Worm (Caenorhabditis elegans) whole organism, L4 larva: Measurements from ENCODE around the gene mex-5.

ENCODE experiments used
- F10B5.3 ChIP-seq: sonication (generic microtip); optimal IDR thresholded peaks from 2 replicates; lab custom pipeline; 2016; ENCODE audit warnings: mild to moderate bottlenecking, missing genetic modification characterization, missing compliant biosample characterization
- F26F4.8 ChIP-seq: fragments of 200-800 bp; sonication (Bioruptor generic); conservative IDR thresholded peaks from 2 replicates; pipeline ENCODE4 v1.3.6; 2022; ENCODE audit warnings: missing genetic modification characterization, missing compliant biosample characterization
- F37D6.2 ChIP-seq: sonication (generic microtip); optimal IDR thresholded peaks from 2 replicates; lab custom pipeline; 2016; ENCODE audit warnings: mild to moderate bottlenecking, missing genetic modification characterization, missing compliant biosample characterization
- F49E8.2 ChIP-seq: sonication (generic microtip); optimal IDR thresholded peaks from 2 replicates; lab custom pipeline; 2016; ENCODE audit warnings: missing compliant biosample characterization, mild to moderate bottlenecking, missing genetic modification characterization, borderline replicate concordance
- R02D3.7 ChIP-seq: fragments of 150-350 bp; sonication (generic microtip); optimal IDR thresholded peaks from 3 replicates; lab custom pipeline; 2014; ENCODE audit warnings: missing biosample characterization, missing genetic modification characterization
- Y105C5A.15 ChIP-seq: fragments of 200-800 bp; sonication (Bioruptor generic); IDR thresholded peaks from 2 replicates; pipeline ENCODE4 v1.3.6; 2022; ENCODE audit warnings: missing genetic modification characterization, missing compliant biosample characterization
- Y5F2A.4 ChIP-seq: fragments of 200-800 bp; sonication (Bioruptor generic); optimal IDR thresholded peaks from 2 replicates; lab custom pipeline; 2018; ENCODE audit warnings: mild to moderate bottlenecking, missing genetic modification characterization, missing compliant biosample characterization
- Y75B8A.6 ChIP-seq: fragments of 200-800 bp; sonication (Bioruptor generic); IDR thresholded peaks from 2 replicates; pipeline ENCODE4 v1.3.6; 2022; ENCODE audit warnings: missing genetic modification reagents, missing genetic modification characterization, missing compliant biosample characterization
- aha-1 ChIP-seq: fragments of 150-350 bp; peaks from one replicate; lab custom pipeline; 2014; ENCODE audit warnings: missing biosample characterization, missing genetic modification characterization
- ama-1 ChIP-seq: fragments of 150-350 bp; optimal IDR thresholded peaks from 2 replicates; lab custom pipeline; 2014; ENCODE audit warnings: inconsistent platforms, mixed read lengths
- arid-1 ChIP-seq: fragments of 200-800 bp; sonication (Bioruptor generic); conservative IDR thresholded peaks from 2 replicates; pipeline ENCODE4 v1.3.6; 2022; ENCODE audit warnings: missing genetic modification reagents, missing genetic modification characterization, missing compliant biosample characterization
- ceh-20 ChIP-seq: fragments of 200-800 bp; sonication (Bioruptor generic); IDR thresholded peaks from 2 replicates; pipeline ENCODE4 v1.3.6; 2022; ENCODE audit warnings: missing genetic modification reagents, missing genetic modification characterization, missing compliant biosample characterization
- ceh-62 ChIP-seq: sonication (generic microtip); optimal IDR thresholded peaks from 2 replicates; lab custom pipeline; 2017; ENCODE audit warnings: missing biosample characterization, missing genetic modification characterization
- cey-2 ChIP-seq: sonication (generic microtip); optimal IDR thresholded peaks from 3 replicates; lab custom pipeline; 2017; ENCODE audit warnings: missing genetic modification characterization, mild to moderate bottlenecking, missing compliant biosample characterization, antibody characterized with exemption, borderline replicate concordance; ENCODE audit not compliant: insufficient read depth
- daf-12 ChIP-seq: fragments of 150-350 bp; optimal IDR thresholded peaks from 2 replicates; lab custom pipeline; 2014; ENCODE audit warnings: missing biosample characterization, missing genetic modification reagents, missing genetic modification characterization
- dmd-6 ChIP-seq: fragments of 200-800 bp; sonication (Bioruptor generic); IDR thresholded peaks from 2 replicates; pipeline ENCODE4 v1.3.6; 2022; ENCODE audit warnings: missing genetic modification reagents, missing genetic modification characterization, missing compliant biosample characterization
- dmd-9 ChIP-seq: fragments of 200-800 bp; sonication (Bioruptor generic); IDR thresholded peaks from 2 replicates; pipeline ENCODE4 v1.3.6; 2022; ENCODE audit warnings: missing genetic modification reagents, missing genetic modification characterization, missing compliant biosample characterization
- duxl-1 ChIP-seq: sonication (generic microtip); optimal IDR thresholded peaks from 2 replicates; lab custom pipeline; 2016; ENCODE audit warnings: mild to moderate bottlenecking, missing genetic modification characterization, moderate library complexity, missing compliant biosample characterization; ENCODE audit not compliant: poor library complexity
- dve-1 ChIP-seq: sonication (generic microtip); optimal IDR thresholded peaks from 2 replicates; lab custom pipeline; 2017; ENCODE audit warnings: antibody characterized with exemption, mild to moderate bottlenecking, missing genetic modification characterization, missing compliant biosample characterization; ENCODE audit not compliant: insufficient read depth
- hif-1 ChIP-seq, 2 experiments: sonication (generic microtip); optimal IDR thresholded peaks; 2 replicates each; lab custom pipeline; 2016 to 2017; ENCODE audit warnings: missing compliant biosample characterization in 2 of 2, missing genetic modification characterization in 2 of 2, missing genetic modification reagents in 2 of 2, missing genotype in 2 of 2, mild to moderate bottlenecking in 1 of 2
- hlh-30 ChIP-seq: sonication (generic microtip); optimal IDR thresholded peaks from 2 replicates; lab custom pipeline; 2017; ENCODE audit warnings: antibody characterized with exemption, mild to moderate bottlenecking, missing genetic modification characterization, missing compliant biosample characterization; ENCODE audit not compliant: insufficient read depth
- hmg-1.1 ChIP-seq: fragments of 200-800 bp; sonication (Bioruptor generic); IDR thresholded peaks from 2 replicates; pipeline ENCODE4 v1.3.6; 2022; ENCODE audit warnings: missing genetic modification reagents, missing genetic modification characterization, missing compliant biosample characterization
- jun-1 ChIP-seq: fragments of 150-350 bp; optimal IDR thresholded peaks from 2 replicates; lab custom pipeline; 2014; ENCODE audit warnings: missing biosample characterization, missing genetic modification reagents, missing genetic modification characterization
- lim-7 ChIP-seq: fragments of 200-800 bp; sonication (Bioruptor generic); IDR thresholded peaks from 2 replicates; pipeline ENCODE4 v1.3.6; 2022; ENCODE audit warnings: missing genetic modification characterization, missing compliant biosample characterization
- lin-38 ChIP-seq: fragments of 200-800 bp; sonication (Bioruptor generic); IDR thresholded peaks from 2 replicates; pipeline ENCODE4 v1.3.6; 2022; ENCODE audit warnings: missing genetic modification reagents, missing genetic modification characterization, missing compliant biosample characterization
- madf-5 ChIP-seq, 2 experiments: fragments of 200-800 bp; sonication (Bioruptor generic); IDR thresholded peaks; 2 replicates each; pipeline ENCODE4 v1.3.6; 2022; ENCODE audit warnings: missing compliant biosample characterization in 2 of 2, missing genetic modification characterization in 2 of 2
- mdl-1 ChIP-seq, 2 experiments: fragments of 150-350 bp in 1 of 2; sonication (generic microtip) in 1 of 2; optimal IDR thresholded peaks; 2 replicates each; lab custom pipeline; 2014 to 2017; ENCODE audit warnings: missing biosample characterization in 2 of 2, missing genetic modification characterization in 2 of 2
- mdt-29 ChIP-seq: fragments of 200-800 bp; sonication (Bioruptor generic); IDR thresholded peaks from 2 replicates; pipeline ENCODE4 v1.3.6; 2022; ENCODE audit warnings: missing genetic modification reagents, missing genetic modification characterization, missing compliant biosample characterization
- mep-1 ChIP-seq: fragments of 150-350 bp; sonication (generic microtip); optimal IDR thresholded peaks from 3 replicates; lab custom pipeline; 2014; ENCODE audit warnings: missing biosample characterization, missing genetic modification characterization
- nhr-102 ChIP-seq: sonication (generic microtip); optimal IDR thresholded peaks from 2 replicates; lab custom pipeline; 2016; ENCODE audit warnings: mild to moderate bottlenecking, missing genetic modification characterization, moderate library complexity, missing compliant biosample characterization
- nhr-11 ChIP-seq: fragments of 150-350 bp; optimal IDR thresholded peaks from 2 replicates; lab custom pipeline; 2014; ENCODE audit warnings: missing biosample characterization, missing genetic modification characterization
- nhr-237 ChIP-seq: sonication (generic microtip); optimal IDR thresholded peaks from 2 replicates; lab custom pipeline; 2017; ENCODE audit warnings: missing biosample characterization, missing genetic modification characterization
- nhr-25 ChIP-seq: sonication (generic microtip); optimal IDR thresholded peaks from 2 replicates; lab custom pipeline; 2017; ENCODE audit warnings: missing genetic modification characterization, mild to moderate bottlenecking, missing compliant biosample characterization, antibody characterized with exemption, moderate library complexity, borderline replicate concordance; ENCODE audit not compliant: insufficient read depth
- nhr-28 ChIP-seq: fragments of 150-350 bp; optimal IDR thresholded peaks from 2 replicates; lab custom pipeline; 2014; ENCODE audit warnings: missing biosample characterization, missing genetic modification characterization
- nhr-42 ChIP-seq: fragments of 200-800 bp; sonication (Bioruptor generic); IDR thresholded peaks from 2 replicates; pipeline ENCODE4 v1.3.6; 2022; ENCODE audit warnings: missing genetic modification characterization, missing compliant biosample characterization
- nhr-48 ChIP-seq: sonication (generic microtip); optimal IDR thresholded peaks from 2 replicates; lab custom pipeline; 2016; ENCODE audit warnings: mild to moderate bottlenecking, missing genetic modification characterization, missing compliant biosample characterization
- pha-4 ChIP-seq, 2 experiments: fragments of 150-350 bp in 1 of 2; fragments of 200-800 bp in 1 of 2; sonication (Bioruptor generic) in 1 of 2; IDR thresholded peaks in 1 of 2; optimal IDR thresholded peaks in 1 of 2; 2 replicates each; pipeline versions ENCODE4 v1.3.6 to Lab custom; 2014 to 2022; ENCODE audit warnings: missing genetic modification characterization in 2 of 2, missing genetic modification reagents in 2 of 2, missing biosample characterization in 1 of 2, missing compliant biosample characterization in 1 of 2
- php-3 ChIP-seq: fragments of 200-800 bp; sonication (Bioruptor generic); IDR thresholded peaks from 2 replicates; pipeline ENCODE4 v1.3.6; 2022; ENCODE audit warnings: missing genetic modification reagents, missing genetic modification characterization, missing compliant biosample characterization
- pqm-1 ChIP-seq: sonication (generic microtip); optimal IDR thresholded peaks from 2 replicates; lab custom pipeline; 2017; ENCODE audit warnings: missing biosample characterization, missing genetic modification characterization
- saeg-2 ChIP-seq: fragments of 200-800 bp; sonication (Bioruptor generic); IDR thresholded peaks from 2 replicates; pipeline ENCODE4 v1.3.6; 2022; ENCODE audit warnings: missing genetic modification reagents, missing genetic modification characterization, missing compliant biosample characterization
- sdz-12 ChIP-seq: fragments of 200-800 bp; sonication (Bioruptor generic); optimal IDR thresholded peaks from 2 replicates; lab custom pipeline; 2018; ENCODE audit warnings: mild to moderate bottlenecking, missing genetic modification characterization, missing compliant biosample characterization
- spr-1 ChIP-seq: sonication (generic microtip); optimal IDR thresholded peaks from 2 replicates; lab custom pipeline; 2016; ENCODE audit warnings: mild to moderate bottlenecking, missing genetic modification characterization, missing compliant biosample characterization
- unc-39 ChIP-seq: sonication (generic microtip); optimal IDR thresholded peaks from 2 replicates; lab custom pipeline; 2017; ENCODE audit warnings: missing biosample characterization, missing genetic modification characterization
- zfp-2 ChIP-seq: sonication (generic microtip); optimal IDR thresholded peaks from 2 replicates; lab custom pipeline; 2016; ENCODE audit warnings: mild to moderate bottlenecking, missing genetic modification characterization, missing compliant biosample characterization
- zfp-3 ChIP-seq: fragments of 200-800 bp; sonication (Bioruptor generic); conservative IDR thresholded peaks from 2 replicates; pipeline ENCODE4 v1.3.6; 2022; ENCODE audit warnings: missing genetic modification reagents, missing genetic modification characterization, missing compliant biosample characterization
- ztf-7 ChIP-seq: fragments of 150-350 bp; optimal IDR thresholded peaks from 2 replicates; lab custom pipeline; 2014; ENCODE audit warnings: missing biosample characterization, missing genetic modification characterization

Gene mex-5

ce11 chrIV:13315344-13315743 is 38.2 kb upstream of the mex-5 start, which contains the start of gene fat-1:
TSS of gene fat-1 (plus strand) at chrIV:13315644.
- TF ChIP-seq F26F4.8 (GFP tag; lab: Robert Waterston, UW) (no peak), Y75B8A.6 (GFP tag; lab: Robert Waterston, UW) (no peak), nhr-11 (no peak), lin-38 (GFP tag; lab: Robert Waterston, UW) (0 out of 2 replicates have a peak, but pooled peaks have one; percentile 6), dmd-9 (GFP tag; lab: Robert Waterston, UW) (no peak), unc-39 (no peak)

- peak; percentile 62 for TF ChIP-seq ztf-7 (tag; lab: Kevin White, UChicago)
- 0 out of 2 replicates have a peak, but pooled peaks have one; percentile 12 for TF ChIP-seq Y75B8A.6 (GFP tag; lab: Robert Waterston, UW)
- TF ChIP-seq F37D6.2 (tag; lab: Kevin White, UChicago) = no peak
- peak; percentile 67 for TF ChIP-seq nhr-102 (tag; lab: Kevin White, UChicago)
- TF ChIP-seq mdt-29 (GFP tag; lab: Robert Waterston, UW) = peak; percentile 87
- peak; percentile 34 for TF ChIP-seq ama-1 (lab: Kevin White, UChicago)
- TF ChIP-seq ceh-20 (GFP tag; lab: Robert Waterston, UW) = peak; percentile 43; the same call in 1 of the 2 replicates
- TF ChIP-seq mep-1 (tag; lab: Kevin White, UChicago) = peak; percentile 91
- TF ChIP-seq Y5F2A.4 (GFP tag; lab: Kevin White, UChicago) = no peak
- peak; percentile 99 for TF ChIP-seq nhr-28
- no peak for TF ChIP-seq lim-7 (GFP tag; lab: Robert Waterston, UW)
- peak; percentile 43 for TF ChIP-seq lin-38 (GFP tag; lab: Robert Waterston, UW)
- TF ChIP-seq nhr-237 = no peak
- 0 out of 4 replicates have a peak, but pooled peaks of 1 of the 2 experiments have one; percentile 67 for TF ChIP-seq madf-5 (GFP tag; IDR thresholded peaks at IDR 0.05; lab: Robert Waterston, UW)
- no peak for TF ChIP-seq daf-12 (tag; lab: Kevin White, UChicago)
- TF ChIP-seq F10B5.3 (tag; lab: Kevin White, UChicago) = no peak
- TF ChIP-seq nhr-11 = peak; percentile 56
- TF ChIP-seq Y105C5A.15 (GFP tag; lab: Robert Waterston, UW) = 0 out of 2 replicates have a peak, but pooled peaks have one; percentile 11
- no peak for TF ChIP-seq ceh-62 (tag; lab: Kevin White, UChicago)
- TF ChIP-seq php-3 (GFP tag; lab: Robert Waterston, UW) = peak; percentile 81; the same call in 1 of the 2 replicates
- TF ChIP-seq zfp-2 = no peak
- TF ChIP-seq jun-1 (tag; lab: Kevin White, UChicago) = peak; percentile 59
- no peak for TF ChIP-seq nhr-25 (tag; lab: Kevin White, UChicago)
- peak; percentile 5 for TF ChIP-seq cey-2
- peak in 1 of 2 experiments; percentile 61 for TF ChIP-seq mdl-1 (tag; optimal IDR thresholded peaks at IDR 0.05; lab: Kevin White, UChicago)
- TF ChIP-seq hlh-30 (tag; lab: Kevin White, UChicago) = peak; percentile 61
- no peak for TF ChIP-seq sdz-12 (GFP tag; lab: Kevin White, UChicago)
- peak; percentile 1 for TF ChIP-seq spr-1
- TF ChIP-seq zfp-3 (GFP tag; lab: Robert Waterston, UW) = peak; percentile 91; the same call in 1 of the 2 replicates
- 0 out of 2 replicates have a peak, but pooled peaks have one; percentile 45 for TF ChIP-seq pha-4 (GFP tag; IDR thresholded peaks at IDR 0.05; lab: Robert Waterston, UW)
- no peak for TF ChIP-seq pha-4 (tag; optimal IDR thresholded peaks at IDR 0.05; lab: Kevin White, UChicago)
- TF ChIP-seq aha-1 (tag; lab: Kevin White, UChicago) = peak; percentile 98
- 0 out of 2 replicates have a peak, but pooled peaks have one; percentile 50 for TF ChIP-seq arid-1 (GFP tag; lab: Robert Waterston, UW)
- peak in 1 of 2 experiments; percentile 41 for TF ChIP-seq hif-1 (tag; optimal IDR thresholded peaks at IDR 0.05; lab: Kevin White, UChicago)
- TF ChIP-seq hmg-1.1 (GFP tag; lab: Robert Waterston, UW) = no peak
- TF ChIP-seq dve-1 = peak; percentile 98
- TF ChIP-seq nhr-42 (GFP tag; lab: Robert Waterston, UW) = 0 out of 2 replicates have a peak, but pooled peaks have one; percentile 48
- no peak for TF ChIP-seq saeg-2
- TF ChIP-seq F49E8.2 (tag; lab: Kevin White, UChicago) = no peak
- TF ChIP-seq pqm-1 (tag; lab: Kevin White, UChicago) = peak; percentile 88
- TF ChIP-seq duxl-1 (tag; lab: Kevin White, UChicago) = peak; percentile 68
- no peak for TF ChIP-seq R02D3.7 (tag; lab: Kevin White, UChicago)
- TF ChIP-seq nhr-48 = peak; percentile 92
- peak; percentile 87 for TF ChIP-seq dmd-6 (GFP tag; lab: Robert Waterston, UW)
These were observed 34.8 kb upstream of the mex-5 start for ce11 chrIV:13318773-13319172.
